Worm (Caenorhabditis elegans): Measurements from ENCODE around the gene chil-9.

chil-9 gene

ce11 chrII:9880826-9881225, 35.7 kb upstream of the chil-9 start, which contains the start of gene C08H9.15:
TSS of gene C08H9.15 (plus strand) at chrII:9881193.
- TF ChIP-seq snpc-1.3 (tag; optimal IDR thresholded peaks at IDR 0.05; ENCODE audit: insufficient read depth) = no peak
- TF ChIP-seq F55B11.4 (tag; optimal IDR thresholded peaks at IDR 0.05; ENCODE audit: borderline replicate concordance, insufficient read depth) = no peak
- no peak for TF ChIP-seq nhr-90 (tag; optimal IDR thresholded peaks at IDR 0.05)
- TF ChIP-seq ztf-28 (GFP tag; IDR thresholded peaks at IDR 0.05) = no peak
- no peak for TF ChIP-seq B0019.2 (GFP tag; conservative IDR thresholded peaks at IDR 0.05)
- TF ChIP-seq B0261.1 (tag; optimal IDR thresholded peaks at IDR 0.05) = no peak
- no peak for TF ChIP-seq lir-1 (GFP tag; conservative IDR thresholded peaks at IDR 0.05)
- no peak for TF ChIP-seq repo-1 (tag; optimal IDR thresholded peaks at IDR 0.05)
- TF ChIP-seq lin-54 (GFP tag; optimal IDR thresholded peaks at IDR 0.05) = no peak
- TF ChIP-seq egl-44 (GFP tag; IDR thresholded peaks at IDR 0.05) = no peak
- TF ChIP-seq rcor-1 (GFP tag; IDR thresholded peaks at IDR 0.05) = no peak
- no peak for TF ChIP-seq tbx-9 (tag; optimal IDR thresholded peaks at IDR 0.05; ENCODE audit: borderline replicate concordance)

- no peak for TF ChIP-seq D2030.7 (GFP tag; IDR thresholded peaks at IDR 0.05)
- TF ChIP-seq hlh-26 (GFP tag; conservative IDR thresholded peaks at IDR 0.05) = no peak
- no peak for TF ChIP-seq lsl-1 (GFP tag; optimal IDR thresholded peaks at IDR 0.05)
- no peak for TF ChIP-seq dox-1 (GFP tag; IDR thresholded peaks at IDR 0.05)
- TF ChIP-seq sdz-38 (tag; optimal IDR thresholded peaks at IDR 0.05) = no peak
- no peak for TF ChIP-seq ceh-100 (GFP tag; IDR thresholded peaks at IDR 0.05)
- TF ChIP-seq nhr-179 (tag; optimal IDR thresholded peaks at IDR 0.05) = no peak
- TF ChIP-seq mel-28 (tag; optimal IDR thresholded peaks at IDR 0.05; ENCODE audit: borderline replicate concordance) = no peak
- TF ChIP-seq Y95B8A.8 (GFP tag; IDR thresholded peaks at IDR 0.05) = no peak
- TF ChIP-seq madf-3 (GFP tag; IDR thresholded peaks at IDR 0.05) = no peak
- TF ChIP-seq die-1 (tag; optimal IDR thresholded peaks at IDR 0.05) = no peak
- TF ChIP-seq sea-2 (GFP tag; IDR thresholded peaks at IDR 0.05) = no peak
- TF ChIP-seq ztf-26 (tag; optimal IDR thresholded peaks at IDR 0.05) = no peak
- TF ChIP-seq nfya-2 (GFP tag; IDR thresholded peaks at IDR 0.05) = no peak
Observed at ce11 chrII:9879815-9880214, 34.7 kb upstream of the chil-9 start.

ce11 chrII:9874508-9875229, 29.5 kb upstream of the chil-9 start, which contains the start of the genes chil-2 and ctsa-3.2:
TSS of gene chil-2 (minus strand) at chrII:9874608.
TSS of gene ctsa-3.2 (plus strand) at chrII:9875179.
- TF ChIP-seq nhr-80 (tag; optimal IDR thresholded peaks at IDR 0.05) (no peak), snpc-3.4 (tag; optimal IDR thresholded peaks at IDR 0.05) (no peak), snpc-4 (GFP tag; optimal IDR thresholded peaks at IDR 0.05) (no peak), snpc-4 (tag; optimal IDR thresholded peaks at IDR 0.05) (no peak), hrde-1 (tag; optimal IDR thresholded peaks at IDR 0.05; ENCODE audit: borderline replicate concordance) (no peak), K11D2.4 (GFP tag; IDR thresholded peaks at IDR 0.05) (no peak), F10E7.11 (tag; optimal IDR thresholded peaks at IDR 0.05) (no peak), snpc-1.3 (tag; optimal IDR thresholded peaks at IDR 0.05; ENCODE audit: insufficient read depth) (no peak), T26A5.8 (tag; optimal IDR thresholded peaks at IDR 0.05) (no peak), ceh-100 (GFP tag; IDR thresholded peaks at IDR 0.05) (no peak), nfya-2 (GFP tag; IDR thresholded peaks at IDR 0.05) (no peak)

- TF ChIP-seq ceh-58 (GFP tag; IDR thresholded peaks at IDR 0.05) (no peak), mel-28 (tag; optimal IDR thresholded peaks at IDR 0.05; ENCODE audit: borderline replicate concordance) (no peak), ceh-79 (tag; optimal IDR thresholded peaks at IDR 0.05) (no peak), nhr-120 (GFP tag; IDR thresholded peaks at IDR 0.05) (no peak), F39B2.1 (GFP tag; IDR thresholded peaks at IDR 0.05) (no peak), him-1 (tag; optimal IDR thresholded peaks at IDR 0.05) (no peak), F55B11.4 (tag; optimal IDR thresholded peaks at IDR 0.05; ENCODE audit: borderline replicate concordance, insufficient read depth) (no peak), mes-4 (tag; optimal IDR thresholded peaks at IDR 0.05) (no peak)
Observed at ce11 chrII:9872961-9873360, 27.8 kb upstream of the chil-9 start, which contains the start of gene chil-8. TSS of gene chil-8 (minus strand) at chrII:9873061.

All from whole organism, young adult.